In the genomic region with DNA sequence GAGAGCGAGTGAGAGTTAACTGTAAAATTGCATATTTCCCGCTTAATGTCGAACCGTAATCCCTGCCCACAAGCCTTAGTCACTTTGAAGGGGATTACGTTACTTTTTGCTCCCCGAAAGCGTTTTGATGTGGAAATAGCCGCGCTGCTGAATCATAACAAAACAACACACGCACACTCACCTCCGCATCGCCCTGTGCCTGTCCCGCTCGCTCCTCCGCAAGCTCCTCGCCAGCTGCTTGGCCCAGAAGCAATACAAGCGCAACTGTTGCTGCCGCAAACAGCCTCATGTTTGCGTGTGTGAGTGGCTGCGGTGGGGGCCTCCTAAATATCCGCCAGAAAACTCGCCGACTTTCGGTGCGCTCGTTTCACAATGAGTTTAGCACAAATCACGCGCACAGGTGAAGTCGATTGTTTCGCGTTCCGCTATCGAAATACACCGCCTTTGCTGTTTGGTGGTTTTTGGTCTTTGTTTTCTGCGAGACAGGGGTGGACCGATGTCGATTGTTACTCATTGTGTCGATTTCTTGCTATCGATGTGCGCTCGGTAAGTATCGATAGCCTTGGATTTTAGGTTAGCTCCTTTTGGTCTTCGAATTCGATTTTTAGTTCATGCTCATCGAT, we compare ENCODE assay signal across 1 fruit fly cellular context.
TF ChIP-seq lines count a peak whose summit lies in the region.

TSS of gene CtsF (minus strand) at position 503 of the 623 bp plus-strand sequence.

TF ChIP-seq in whole organism, embryonic, 481 proteins besides CTCF, POLR2A, EP300 and RAD21 (continued from another document and continues in another):
- TF ChIP-seq CG9609 (GFP tag; optimal IDR thresholded peaks at IDR 0.05; lab: Kevin White, UChicago): no peak
- TF ChIP-seq Six4 (GFP tag; optimal IDR thresholded peaks at IDR 0.05; lab: Kevin White, UChicago): no peak
- TF ChIP-seq CG1602 (GFP tag; optimal IDR thresholded peaks at IDR 0.05; lab: Kevin White, UChicago): no peak
- no peak for TF ChIP-seq gce (GFP tag; IDR thresholded peaks at IDR 0.05; lab: Robert Waterston, UW)
- TF ChIP-seq CG2678 (tag; optimal IDR thresholded peaks at IDR 0.05; lab: Kevin White, UChicago): peak; percentile 3
- TF ChIP-seq luna (GFP tag; optimal IDR thresholded peaks at IDR 0.05; lab: Kevin White, UChicago): no peak
- peak; percentile 100 for TF ChIP-seq Dref (GFP tag; IDR thresholded peaks at IDR 0.05; lab: Robert Waterston, UW)
- TF ChIP-seq CG13775 (GFP tag; optimal IDR thresholded peaks at IDR 0.05; lab: Kevin White, UChicago): no peak
- TF ChIP-seq CkIIα-i1 (GFP tag; IDR thresholded peaks at IDR 0.05; lab: Robert Waterston, UW): no peak
- peak; percentile 1 for TF ChIP-seq phol (tag; optimal IDR thresholded peaks at IDR 0.05; lab: Kevin White, UChicago)
- TF ChIP-seq CG3847 (GFP tag; IDR thresholded peaks at IDR 0.05; lab: Robert Waterston, UW): peak; percentile 34; the same call in 1 of the 2 replicates
- TF ChIP-seq kni (GFP tag; optimal IDR thresholded peaks at IDR 0.05; lab: Kevin White, UChicago): peak; percentile 74
- TF ChIP-seq Aef1 (GFP tag; IDR thresholded peaks at IDR 0.05; lab: Robert Waterston, UW): no peak
- TF ChIP-seq Asciz (GFP tag; optimal IDR thresholded peaks at IDR 0.05; lab: Kevin White, UChicago): no peak
- peak; percentile 99 for TF ChIP-seq CG16813 (GFP tag; IDR thresholded peaks at IDR 0.05; lab: Robert Waterston, UW; ENCODE audit: partially characterized antibody)
- TF ChIP-seq Hr51 (GFP tag; optimal IDR thresholded peaks at IDR 0.05; lab: Kevin White, UChicago): peak; percentile 60 to 69
- TF ChIP-seq bbx (GFP tag; IDR thresholded peaks at IDR 0.05; lab: Robert Waterston, UW; ENCODE audit: partially characterized antibody): peak; percentile 99
- TF ChIP-seq fd3F (GFP tag; optimal IDR thresholded peaks at IDR 0.05; lab: Kevin White, UChicago): no peak
- peak; percentile 86 for TF ChIP-seq CG2116 (GFP tag; optimal IDR thresholded peaks at IDR 0.05; lab: Kevin White, UChicago)
- peak; percentile 49; the same call in 1 of the 3 replicates for TF ChIP-seq CG17361 (GFP tag; IDR thresholded peaks at IDR 0.05; lab: Robert Waterston, UW)
- peak; percentile 34 for TF ChIP-seq CoRest (tag; optimal IDR thresholded peaks at IDR 0.05; lab: Kevin White, UChicago)
- no peak; the same call in 3 of the 4 replicates for TF ChIP-seq Gug (GFP tag; IDR thresholded peaks at IDR 0.05; lab: Robert Waterston, UW)
- no peak for TF ChIP-seq CG4854 (GFP tag; optimal IDR thresholded peaks at IDR 0.05; lab: Kevin White, UChicago)
- no peak for TF ChIP-seq Poxn (GFP tag; IDR thresholded peaks at IDR 0.05; lab: Robert Waterston, UW)
- no peak for TF ChIP-seq Hr3 (GFP tag; optimal IDR thresholded peaks at IDR 0.05; lab: Kevin White, UChicago)
- TF ChIP-seq slp2 (GFP tag; optimal IDR thresholded peaks at IDR 0.05; lab: Kevin White, UChicago): no peak
- no peak for TF ChIP-seq CG15269 (tag; optimal IDR thresholded peaks at IDR 0.05; lab: Kevin White, UChicago)
- no peak for TF ChIP-seq Hr78 (GFP tag; optimal IDR thresholded peaks at IDR 0.05; lab: Kevin White, UChicago)
- peak; percentile 49 for TF ChIP-seq CHES-1-like (GFP tag; optimal IDR thresholded peaks at IDR 0.05; lab: Kevin White, UChicago)
- TF ChIP-seq yki (optimal IDR thresholded peaks at IDR 0.05; lab: Kevin White, UChicago): no peak
- TF ChIP-seq CG5245 (GFP tag; optimal IDR thresholded peaks at IDR 0.05; lab: Kevin White, UChicago): no peak
- peak; percentile 32; the same call in 1 of the 2 replicates for TF ChIP-seq CG11247 (GFP tag; IDR thresholded peaks at IDR 0.05; lab: Robert Waterston, UW)
- no peak for TF ChIP-seq Chrac-16 (GFP tag; optimal IDR thresholded peaks at IDR 0.05; lab: Kevin White, UChicago)
- no peak for TF ChIP-seq CG4707 (GFP tag; optimal IDR thresholded peaks at IDR 0.05; lab: Kevin White, UChicago)
- TF ChIP-seq CG4282 (GFP tag; optimal IDR thresholded peaks at IDR 0.05; lab: Kevin White, UChicago): peak; percentile 32
- TF ChIP-seq CG9727 (GFP tag; optimal IDR thresholded peaks at IDR 0.05; lab: Kevin White, UChicago): no peak
- no peak for TF ChIP-seq CG18011 (GFP tag; optimal IDR thresholded peaks at IDR 0.05; lab: Kevin White, UChicago)
- no peak for TF ChIP-seq aop (GFP tag; IDR thresholded peaks at IDR 0.05; lab: Robert Waterston, UW)
- no peak for TF ChIP-seq CG7928 (GFP tag; optimal IDR thresholded peaks at IDR 0.05; lab: Kevin White, UChicago)
- peak; percentile 41 for TF ChIP-seq CG8924 (tag; optimal IDR thresholded peaks at IDR 0.05; lab: Kevin White, UChicago)
- no peak for TF ChIP-seq CG6254 (GFP tag; optimal IDR thresholded peaks at IDR 0.05; lab: Kevin White, UChicago)
- TF ChIP-seq grn (GFP tag; optimal IDR thresholded peaks at IDR 0.05; lab: Kevin White, UChicago): no peak
- TF ChIP-seq Lim3 (GFP tag; IDR thresholded peaks at IDR 0.05; lab: Robert Waterston, UW): no peak
- no peak for TF ChIP-seq CG12219 (GFP tag; optimal IDR thresholded peaks at IDR 0.05; lab: Kevin White, UChicago)
- TF ChIP-seq vfl (GFP tag; optimal IDR thresholded peaks at IDR 0.05; lab: Kevin White, UChicago): no peak
- no peak for TF ChIP-seq Dip2 (GFP tag; IDR thresholded peaks at IDR 0.05; lab: Robert Waterston, UW)
- TF ChIP-seq NFAT (GFP tag; IDR thresholded peaks at IDR 0.05; lab: Robert Waterston, UW): no peak
- TF ChIP-seq B-H1 (GFP tag; IDR thresholded peaks at IDR 0.05; lab: Robert Waterston, UW): no peak
- TF ChIP-seq prd (optimal IDR thresholded peaks at IDR 0.05; lab: Kevin White, UChicago): no peak
- no peak for TF ChIP-seq prd (GFP tag; IDR thresholded peaks at IDR 0.05; lab: Robert Waterston, UW)
- TF ChIP-seq CG12659 (GFP tag; optimal IDR thresholded peaks at IDR 0.05; lab: Kevin White, UChicago): peak; percentile 80
- no peak for TF ChIP-seq CG6272 (GFP tag; IDR thresholded peaks at IDR 0.05; lab: Robert Waterston, UW)
- no peak for TF ChIP-seq dati (GFP tag; IDR thresholded peaks at IDR 0.05; lab: Robert Waterston, UW)
- no peak for TF ChIP-seq CG31388 (GFP tag; optimal IDR thresholded peaks at IDR 0.05; lab: Kevin White, UChicago)
- no peak for TF ChIP-seq esg (GFP tag; conservative IDR thresholded peaks at IDR 0.05; lab: Robert Waterston, UW)
- no peak for TF ChIP-seq wdn (GFP tag; IDR thresholded peaks at IDR 0.05; lab: Robert Waterston, UW)
- peak; percentile 15 for TF ChIP-seq caup (GFP tag; optimal IDR thresholded peaks at IDR 0.05; lab: Kevin White, UChicago; ENCODE audit: severe bottlenecking)
- peak; percentile 55 for TF ChIP-seq CG18599 (GFP tag; optimal IDR thresholded peaks at IDR 0.05; lab: Kevin White, UChicago)
- no peak for TF ChIP-seq Hsf (GFP tag; optimal IDR thresholded peaks at IDR 0.05; lab: Kevin White, UChicago)
- TF ChIP-seq Kr (GFP tag; optimal IDR thresholded peaks at IDR 0.05; lab: Kevin White, UChicago): no peak
- TF ChIP-seq CG8089 (GFP tag; optimal IDR thresholded peaks at IDR 0.05; lab: Kevin White, UChicago): no peak
- no peak for TF ChIP-seq CG11093 (GFP tag; IDR thresholded peaks at IDR 0.05; lab: Robert Waterston, UW)
- TF ChIP-seq zen (tag; optimal IDR thresholded peaks at IDR 0.05; lab: Kevin White, UChicago): no peak
- peak; percentile 14 for TF ChIP-seq dmrt99B (tag; optimal IDR thresholded peaks at IDR 0.05; lab: Kevin White, UChicago)
- peak; percentile 88 for TF ChIP-seq Med (GFP tag; lab: Kevin White, UChicago)
- TF ChIP-seq CG4404 (GFP tag; IDR thresholded peaks at IDR 0.05; lab: Robert Waterston, UW): no peak
- peak; percentile 15 for TF ChIP-seq CG2120 (GFP tag; optimal IDR thresholded peaks at IDR 0.05; lab: Kevin White, UChicago)
- TF ChIP-seq gro (GFP tag; optimal IDR thresholded peaks at IDR 0.05; lab: Kevin White, UChicago): peak; percentile 57
- peak; percentile 54 for TF ChIP-seq CG17829 (tag; optimal IDR thresholded peaks at IDR 0.05; lab: Kevin White, UChicago)
- TF ChIP-seq sima (GFP tag; optimal IDR thresholded peaks at IDR 0.05; lab: Kevin White, UChicago): no peak
- no peak for TF ChIP-seq lmd (GFP tag; IDR thresholded peaks at IDR 0.05; lab: Robert Waterston, UW)
- peak; percentile 28 for TF ChIP-seq CrebB (tag; optimal IDR thresholded peaks at IDR 0.05; lab: Kevin White, UChicago)
- TF ChIP-seq CG8359 (GFP tag; optimal IDR thresholded peaks at IDR 0.05; lab: Kevin White, UChicago; ENCODE audit: borderline replicate concordance): no peak
- TF ChIP-seq CG6689 (GFP tag; IDR thresholded peaks at IDR 0.05; lab: Robert Waterston, UW): no peak
- peak; percentile 43; the same call in 1 of the 2 replicates for TF ChIP-seq Atf6 (GFP tag; IDR thresholded peaks at IDR 0.05; lab: Robert Waterston, UW)
- TF ChIP-seq jumu (GFP tag; optimal IDR thresholded peaks at IDR 0.05; lab: Kevin White, UChicago): peak; percentile 14
- no peak for TF ChIP-seq CG8765 (GFP tag; IDR thresholded peaks at IDR 0.05; lab: Robert Waterston, UW)
- TF ChIP-seq tio (GFP tag; optimal IDR thresholded peaks at IDR 0.05; lab: Kevin White, UChicago): no peak
- no peak for TF ChIP-seq en (GFP tag; optimal IDR thresholded peaks at IDR 0.05; lab: Kevin White, UChicago)
- no peak for TF ChIP-seq br (optimal IDR thresholded peaks at IDR 0.05; lab: Kevin White, UChicago)
- TF ChIP-seq al (GFP tag; IDR thresholded peaks at IDR 0.05; lab: Robert Waterston, UW): no peak
- no peak for TF ChIP-seq sc (optimal IDR thresholded peaks at IDR 0.05; lab: Kevin White, UChicago)
- TF ChIP-seq sc (GFP tag; optimal IDR thresholded peaks at IDR 0.05; lab: Kevin White, UChicago): no peak
- TF ChIP-seq CG6654 (GFP tag; optimal IDR thresholded peaks at IDR 0.05; lab: Kevin White, UChicago): no peak
- peak; percentile 24 for TF ChIP-seq lilli (GFP tag; optimal IDR thresholded peaks at IDR 0.05; lab: Kevin White, UChicago)
- TF ChIP-seq stwl (tag; optimal IDR thresholded peaks at IDR 0.05; lab: Kevin White, UChicago): peak; percentile 78
- 0 out of 3 replicates have a peak, but pooled peaks have one; percentile 30 for TF ChIP-seq z (GFP tag; IDR thresholded peaks at IDR 0.05; lab: Robert Waterston, UW)
- peak; percentile 94 for TF ChIP-seq scrt (GFP tag; optimal IDR thresholded peaks at IDR 0.05; lab: Kevin White, UChicago)
- TF ChIP-seq NC2β (GFP tag; optimal IDR thresholded peaks at IDR 0.05; lab: Kevin White, UChicago): no peak
- TF ChIP-seq gem (tag; optimal IDR thresholded peaks at IDR 0.05; lab: Kevin White, UChicago): no peak
- no peak for TF ChIP-seq NC2α (GFP tag; optimal IDR thresholded peaks at IDR 0.05; lab: Kevin White, UChicago)
- TF ChIP-seq nerfin-1 (tag; optimal IDR thresholded peaks at IDR 0.05; lab: Kevin White, UChicago): peak; percentile 14
- TF ChIP-seq rib (GFP tag; IDR thresholded peaks at IDR 0.05; lab: Robert Waterston, UW): peak; percentile 54; the same call in 1 of the 2 replicates
- TF ChIP-seq Nf-YB (GFP tag; optimal IDR thresholded peaks at IDR 0.05; lab: Kevin White, UChicago): no peak
- peak; percentile 61 for TF ChIP-seq Jarid2 (GFP tag; optimal IDR thresholded peaks at IDR 0.05; lab: Kevin White, UChicago)
- TF ChIP-seq dimm (GFP tag; IDR thresholded peaks at IDR 0.05; lab: Robert Waterston, UW): no peak
- TF ChIP-seq CG2202 (tag; optimal IDR thresholded peaks at IDR 0.05; lab: Kevin White, UChicago): no peak
- no peak for TF ChIP-seq CG3726 (GFP tag; IDR thresholded peaks at IDR 0.05; lab: Robert Waterston, UW)
- TF ChIP-seq Trl (optimal IDR thresholded peaks at IDR 0.05; lab: Kevin White, UChicago): peak in 1 of 2 experiments; percentile 37
- no peak for TF ChIP-seq Trl (GFP tag; optimal IDR thresholded peaks at IDR 0.05; lab: Kevin White, UChicago)
- TF ChIP-seq CG10147 (GFP tag; optimal IDR thresholded peaks at IDR 0.05; lab: Kevin White, UChicago): peak; percentile 16
- no peak for TF ChIP-seq bsh (GFP tag; optimal IDR thresholded peaks at IDR 0.05; lab: Kevin White, UChicago)
- no peak for TF ChIP-seq ATbp (GFP tag; optimal IDR thresholded peaks at IDR 0.05; lab: Kevin White, UChicago)
- no peak for TF ChIP-seq CG18764 (GFP tag; optimal IDR thresholded peaks at IDR 0.05; lab: Kevin White, UChicago)
- TF ChIP-seq HmgD (GFP tag; optimal IDR thresholded peaks at IDR 0.05; lab: Kevin White, UChicago): peak; percentile 30
- no peak for TF ChIP-seq CG14965 (GFP tag; optimal IDR thresholded peaks at IDR 0.05; lab: Kevin White, UChicago; ENCODE audit: borderline replicate concordance)
- TF ChIP-seq ato (GFP tag; IDR thresholded peaks at IDR 0.05; lab: Robert Waterston, UW; ENCODE audit: partially characterized antibody): peak; percentile 99
- peak in 1 of 2 experiments; percentile 67 for TF ChIP-seq crp (GFP tag; optimal IDR thresholded peaks at IDR 0.05; lab: Kevin White, UChicago)
- TF ChIP-seq Drgx (GFP tag; IDR thresholded peaks at IDR 0.05; lab: Robert Waterston, UW): no peak
- TF ChIP-seq HHEX (GFP tag; optimal IDR thresholded peaks at IDR 0.05; lab: Kevin White, UChicago): no peak
- TF ChIP-seq usp (GFP tag; optimal IDR thresholded peaks at IDR 0.05; lab: Kevin White, UChicago): no peak
- peak; percentile 93 for TF ChIP-seq CG2129 (GFP tag; IDR thresholded peaks at IDR 0.05; lab: Robert Waterston, UW; ENCODE audit: partially characterized antibody)
- TF ChIP-seq Max (GFP tag; optimal IDR thresholded peaks at IDR 0.05; lab: Kevin White, UChicago): no peak
- peak; percentile 56; the same call in 2 of the 3 replicates for TF ChIP-seq ci (GFP tag; IDR thresholded peaks at IDR 0.05; lab: Robert Waterston, UW)
- no peak for TF ChIP-seq CG6854 (GFP tag; optimal IDR thresholded peaks at IDR 0.05; lab: Kevin White, UChicago)
- TF ChIP-seq sr (GFP tag; IDR thresholded peaks at IDR 0.05; lab: Robert Waterston, UW): no peak
- no peak for TF ChIP-seq CG30431 (GFP tag; optimal IDR thresholded peaks at IDR 0.05; lab: Kevin White, UChicago)
- TF ChIP-seq slbo (GFP tag; IDR thresholded peaks at IDR 0.05; lab: Robert Waterston, UW): peak; percentile 36; the same call in 1 of the 2 replicates
- peak; percentile 41 for TF ChIP-seq gfzf (GFP tag; optimal IDR thresholded peaks at IDR 0.05; lab: Kevin White, UChicago)
- peak; percentile 65 for TF ChIP-seq CG10267 (tag; optimal IDR thresholded peaks at IDR 0.05; lab: Kevin White, UChicago)
- peak; percentile 4 for TF ChIP-seq NfI (GFP tag; optimal IDR thresholded peaks at IDR 0.05; lab: Kevin White, UChicago)
- TF ChIP-seq Atf3 (GFP tag; optimal IDR thresholded peaks at IDR 0.05; lab: Kevin White, UChicago): no peak
- no peak for TF ChIP-seq CG17912 (GFP tag; optimal IDR thresholded peaks at IDR 0.05; lab: Kevin White, UChicago)
- 0 out of 3 replicates have a peak, but pooled peaks have one; percentile 58 for TF ChIP-seq Dbx (GFP tag; IDR thresholded peaks at IDR 0.05; lab: Robert Waterston, UW)
- no peak for TF ChIP-seq CG13123 (GFP tag; optimal IDR thresholded peaks at IDR 0.05; lab: Kevin White, UChicago)
- TF ChIP-seq CG7357 (GFP tag; IDR thresholded peaks at IDR 0.05; lab: Robert Waterston, UW): no peak
- TF ChIP-seq CG11723 (GFP tag; optimal IDR thresholded peaks at IDR 0.05; lab: Kevin White, UChicago): no peak
